Worm (Caenorhabditis elegans): Measurements from ENCODE around the gene flap-1.

flap-1 gene

ce11 chrIII:6895166-6895565 is 33.5 kb downstream of the flap-1 start (continued):
- TF ChIP-seq hmg-1.1 (GFP tag; IDR thresholded peaks at IDR 0.05) (peak; percentile 38; the same call in 1 of the 2 replicates), fos-1 (tag; optimal IDR thresholded peaks at IDR 0.05) (no peak), unc-130 (GFP tag; optimal IDR thresholded peaks at IDR 0.05) (no peak), fkh-10 (GFP tag; optimal IDR thresholded peaks at IDR 0.05) (no peak), nhr-11 (tag; optimal IDR thresholded peaks at IDR 0.05) (peak; percentile 81), nhr-77 (tag; optimal IDR thresholded peaks at IDR 0.05) (peak; percentile 45), nhr-41 (GFP tag; IDR thresholded peaks at IDR 0.05) (no peak), T20F7.1 (GFP tag; optimal IDR thresholded peaks at IDR 0.05) (peak; percentile 76), saeg-2 (GFP tag; IDR thresholded peaks at IDR 0.05) (peak; percentile 73; the same call in 1 of the 2 replicates), daf-16 (GFP tag; optimal IDR thresholded peaks at IDR 0.05) (peak; percentile 64 to 70), daf-16 (tag; optimal IDR thresholded peaks at IDR 0.05) (peak; percentile 76), pqm-1 (tag; optimal IDR thresholded peaks at IDR 0.05) (peak; percentile 46), mes-2 (tag; optimal IDR thresholded peaks at IDR 0.05; ENCODE audit: poor library complexity, severe bottlenecking) (peak; percentile 31), lin-1 (GFP tag; IDR thresholded peaks at IDR 0.05) (peak; percentile 67), lin-38 (GFP tag; IDR thresholded peaks at IDR 0.05) (peak; percentile 49), jun-1 (tag; optimal IDR thresholded peaks at IDR 0.05) (no peak), Y75B8A.6 (GFP tag; IDR thresholded peaks at IDR 0.05) (no peak), madf-9 (GFP tag; conservative IDR thresholded peaks at IDR 0.05) (no peak), sdz-12 (GFP tag; optimal IDR thresholded peaks at IDR 0.05) (no peak), lin-13 (GFP tag; optimal IDR thresholded peaks at IDR 0.05) (peak; percentile 37), aha-1 (tag) (no peak), madf-5 (GFP tag; IDR thresholded peaks at IDR 0.05) (no peak), dmd-6 (GFP tag; IDR thresholded peaks at IDR 0.05) (peak; percentile 98), lin-39 (tag; optimal IDR thresholded peaks at IDR 0.05) (no peak), spr-1 (tag; optimal IDR thresholded peaks at IDR 0.05) (peak; percentile 40), hlh-30 (tag; optimal IDR thresholded peaks at IDR 0.05; ENCODE audit: insufficient read depth) (peak; percentile 75)

- TF ChIP-seq F44E2.7 (GFP tag; IDR thresholded peaks at IDR 0.05) (no peak), zag-1 (tag; optimal IDR thresholded peaks at IDR 0.05) (no peak)
These were observed 37.1 kb downstream of the flap-1 start, which contains the start of gene K04C2.5 for ce11 chrIII:6891560-6891959. Gene K04C2.5 (minus strand): TSS chrIII:6891660.

ce11 chrIII:6888999-6889824 is 39.4 kb downstream of the flap-1 start, which contains the start of the genes brd-1 and K04C2.2:
Gene brd-1 (minus strand): TSS chrIII:6889504.
Gene K04C2.2 (plus strand): TSS chrIII:6889774.
- no peak for TF ChIP-seq lin-39 (tag; optimal IDR thresholded peaks at IDR 0.05)
- TF ChIP-seq lsy-2 (tag; optimal IDR thresholded peaks at IDR 0.05) = peak in 1 of 2 experiments; percentile 28
- no peak for TF ChIP-seq zfp-2 (tag; optimal IDR thresholded peaks at IDR 0.05)
- peak; percentile 68 for TF ChIP-seq dpl-1 (GFP tag; optimal IDR thresholded peaks at IDR 0.05)
- peak; percentile 45 for TF ChIP-seq mes-2 (tag; optimal IDR thresholded peaks at IDR 0.05; ENCODE audit: poor library complexity, severe bottlenecking)
- peak; percentile 95 for TF ChIP-seq aha-1 (tag)

- TF ChIP-seq duxl-1 (tag; optimal IDR thresholded peaks at IDR 0.05; ENCODE audit: poor library complexity) (peak; percentile 25), ZK337.2 (GFP tag; IDR thresholded peaks at IDR 0.05) (no peak), F44E2.7 (GFP tag; IDR thresholded peaks at IDR 0.05) (0 out of 2 replicates have a peak, but pooled peaks have one; percentile 55), mxl-3 (GFP tag; optimal IDR thresholded peaks at IDR 0.05) (peak; percentile 63), aly-2 (tag; optimal IDR thresholded peaks at IDR 0.05) (no peak), nhr-77 (tag; optimal IDR thresholded peaks at IDR 0.05) (no peak), ceh-32 (tag; optimal IDR thresholded peaks at IDR 0.05; ENCODE audit: poor library complexity) (no peak), aha-1 (tag) (no peak), jun-1 (tag; optimal IDR thresholded peaks at IDR 0.05) (no peak), lin-29 (GFP tag; IDR thresholded peaks at IDR 0.05) (0 out of 2 replicates have a peak, but pooled peaks have one; percentile 25), daf-16 (GFP tag; optimal IDR thresholded peaks at IDR 0.05) (peak; percentile 23 to 36), daf-16 (tag; optimal IDR thresholded peaks at IDR 0.05) (peak; percentile 32), Y48G9A.11 (GFP tag; IDR thresholded peaks at IDR 0.05) (peak; percentile 64), ceh-44 (GFP tag; IDR thresholded peaks at IDR 0.05) (peak; percentile 57; the same call in 1 of the 2 replicates), zfp-2 (tag; optimal IDR thresholded peaks at IDR 0.05) (peak; percentile 24), tag-97 (GFP tag; IDR thresholded peaks at IDR 0.05) (no peak), daf-19 (GFP tag; conservative IDR thresholded peaks at IDR 0.05) (peak; percentile 76; the same call in 1 of the 2 replicates), daf-8 (GFP tag; IDR thresholded peaks at IDR 0.05) (no peak), nhr-28 (tag; optimal IDR thresholded peaks at IDR 0.05) (no peak), php-3 (GFP tag; IDR thresholded peaks at IDR 0.05) (no peak)
These were observed 40.1 kb downstream of the flap-1 start for ce11 chrIII:6888497-6888896.
